Worm (Caenorhabditis elegans): ENCODE results near the gene F20D6.5.

- no peak for TF ChIP-seq elt-3 (tag; optimal IDR thresholded peaks at IDR 0.05)
- TF ChIP-seq lin-39 (tag; optimal IDR thresholded peaks at IDR 0.05): no peak
- TF ChIP-seq aly-2 (tag; optimal IDR thresholded peaks at IDR 0.05): no peak
- no peak for TF ChIP-seq eor-1 (tag; optimal IDR thresholded peaks at IDR 0.05)
- no peak for TF ChIP-seq nhr-237 (tag; optimal IDR thresholded peaks at IDR 0.05)
- no peak for TF ChIP-seq pqm-1 (tag; optimal IDR thresholded peaks at IDR 0.05)
- TF ChIP-seq elt-2 (tag; optimal IDR thresholded peaks at IDR 0.05): no peak
Observed at ce11 chrV:8155743-8156142, 6.0 kb upstream of the F20D6.5 start.

All from whole organism, L3 larva.